Worm (Caenorhabditis elegans): Measurements from ENCODE around the gene C16C8.27.
"Not testable (repeated sequence)": the region's sequence is repeated elsewhere in the genome, so short reads cannot be mapped to it uniquely, and the experiment has no call there.

Gene C16C8.27

DNA sequence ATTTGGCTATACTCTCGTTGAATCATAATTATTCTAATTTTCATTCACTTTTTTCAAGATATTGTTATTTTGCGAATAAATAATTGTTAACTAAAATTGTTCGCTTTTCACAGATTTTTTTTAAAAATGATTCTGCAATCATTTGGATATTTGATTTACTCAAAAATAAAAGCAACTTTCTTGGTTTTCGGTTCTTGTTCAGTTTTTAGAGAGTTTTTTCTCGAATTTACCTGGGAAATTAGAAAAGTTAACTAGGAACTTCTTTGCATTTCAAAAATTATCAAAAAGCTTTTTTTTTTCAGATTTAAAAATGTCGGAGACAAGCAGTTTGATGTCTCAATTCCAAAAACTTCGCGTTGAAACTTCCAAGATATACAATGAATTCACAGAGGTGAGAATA is 5.2 kb downstream of the C16C8.27 start, which contains the start of the genes C16C8.20 and gldi-6:
TSS of gene C16C8.20 (plus strand) at position 301 of the 400 bp plus-strand sequence.
TSS of gene gldi-6 (plus strand) at position 301 of the 400 bp plus-strand sequence.
- TF ChIP-seq ztf-11 (tag; optimal IDR thresholded peaks at IDR 0.05) (no peak), ceh-82 (tag; optimal IDR thresholded peaks at IDR 0.05) (no peak)

DNA sequence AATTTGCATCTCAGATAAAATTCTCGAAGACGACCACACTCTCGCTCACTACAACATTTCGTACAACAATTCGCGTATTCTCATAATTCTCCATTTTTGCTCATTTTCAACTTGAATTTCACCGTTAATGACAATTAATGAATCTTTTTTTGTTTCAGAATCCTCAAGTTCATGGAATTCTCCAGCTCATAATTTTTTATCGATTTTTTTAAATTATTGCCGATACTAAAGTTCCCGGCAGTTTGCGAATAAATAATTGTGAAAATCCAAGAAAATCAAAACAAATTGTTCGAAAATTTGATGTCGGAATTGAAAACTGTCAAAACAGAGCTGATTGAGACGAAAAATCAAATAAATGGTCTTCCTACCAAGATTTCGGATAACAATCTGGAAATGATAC is 6.4 kb downstream of the C16C8.27 start, which contains the start of gene C16C8.21:
TSS of gene C16C8.21 (plus strand) at position 301 of the 400 bp plus-strand sequence.
- TF ChIP-seq F13H6.1 (tag; optimal IDR thresholded peaks at IDR 0.05) (no peak), ztf-4 (tag; optimal IDR thresholded peaks at IDR 0.05) (no peak), dmd-4 (tag; optimal IDR thresholded peaks at IDR 0.05) (no peak), aly-2 (tag; optimal IDR thresholded peaks at IDR 0.05) (no peak), ztf-11 (tag; optimal IDR thresholded peaks at IDR 0.05) (no peak), nhr-129 (tag; optimal IDR thresholded peaks at IDR 0.05) (no peak), lin-11 (tag; optimal IDR thresholded peaks at IDR 0.05) (no peak), nhr-25 (tag; optimal IDR thresholded peaks at IDR 0.05) (no peak), unc-55 (GFP tag; optimal IDR thresholded peaks at IDR 0.05) (no peak), mbf-1 (tag; optimal IDR thresholded peaks at IDR 0.05) (no peak), alr-1 (tag; optimal IDR thresholded peaks at IDR 0.05) (no peak)

DNA sequence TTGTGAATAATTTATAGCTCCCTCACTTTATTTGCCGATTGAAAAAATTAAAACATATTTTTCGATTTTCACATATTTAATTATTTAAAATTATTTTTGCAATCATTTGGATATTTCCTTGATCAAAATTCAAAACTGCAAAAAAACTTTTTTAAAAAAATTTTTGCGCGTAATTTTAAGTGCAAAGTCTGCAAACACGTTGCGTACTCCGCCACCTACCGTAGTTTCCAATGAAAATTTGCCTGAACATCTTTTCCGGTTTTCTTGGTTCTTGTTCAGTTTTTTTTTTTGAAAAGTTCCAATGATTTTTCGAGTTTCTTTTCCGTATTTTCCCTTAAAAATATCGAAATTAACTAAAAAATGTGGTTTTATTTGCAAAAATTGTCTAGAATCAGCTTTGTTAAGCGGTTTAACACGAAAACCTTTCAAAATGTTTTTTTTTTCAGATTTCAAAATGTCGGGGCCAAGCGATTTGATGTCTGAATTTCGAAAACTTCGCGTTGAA is 7.4 kb downstream of the C16C8.27 start, which contains the start of gene C16C8.25:
TSS of gene C16C8.25 (plus strand) at position 455 of the 505 bp plus-strand sequence.
- no peak for TF ChIP-seq nhr-6 (tag; optimal IDR thresholded peaks at IDR 0.05)
- no peak for TF ChIP-seq crh-2 (tag; optimal IDR thresholded peaks at IDR 0.05)

DNA sequence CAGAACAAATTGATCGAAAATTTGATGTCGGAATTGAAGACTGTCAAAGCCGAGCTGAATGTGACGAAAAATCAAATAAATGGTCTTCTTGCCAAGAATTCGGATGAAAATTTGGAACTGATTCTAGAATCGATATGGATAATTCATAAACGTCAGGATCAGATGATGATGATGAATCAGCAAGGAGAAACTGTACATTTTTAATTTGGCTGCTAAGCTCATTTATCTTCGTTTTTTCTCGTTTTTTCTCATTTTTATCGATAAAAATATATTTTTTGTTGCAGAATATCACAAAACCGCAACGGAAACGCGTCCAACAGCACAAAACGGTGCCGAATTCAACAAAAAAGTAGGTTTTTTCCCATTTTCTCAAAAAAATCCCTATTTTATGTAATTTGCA is 8.0 kb downstream of the C16C8.27 start, which contains the start of gene C16C8.14:
TSS of gene C16C8.14 (plus strand) at position 301 of the 400 bp plus-strand sequence.
- TF ChIP-seq ztf-1 (GFP tag; conservative IDR thresholded peaks at IDR 0.05); ama-1 (optimal IDR thresholded peaks at IDR 0.05); lin-39 (tag; optimal IDR thresholded peaks at IDR 0.05): not testable (repeated sequence)

DNA sequence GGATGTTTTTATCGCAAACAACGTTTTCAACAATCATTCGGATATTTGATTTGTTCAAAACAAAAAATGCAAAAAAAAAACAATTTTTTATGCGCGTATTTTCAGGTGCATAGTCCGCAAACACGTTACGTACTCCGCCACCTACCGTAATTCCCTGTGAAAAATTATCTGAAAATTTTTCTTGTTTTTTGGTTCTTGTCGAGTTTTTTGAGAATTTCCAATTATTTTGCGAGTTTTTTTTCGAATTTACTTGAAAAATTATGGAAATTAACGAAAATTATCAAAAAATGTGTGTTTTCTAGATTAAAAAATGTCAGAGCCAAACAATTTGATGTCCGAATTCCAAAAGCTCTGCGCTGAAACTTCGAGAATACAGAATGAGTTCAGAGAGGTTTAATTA is 10.9 kb downstream of the C16C8.27 start, which contains the start of gene C16C8.12:
TSS of gene C16C8.12 (plus strand) at position 301 of the 400 bp plus-strand sequence.
- TF ChIP-seq C34F6.9 (tag; optimal IDR thresholded peaks at IDR 0.05), result no peak
- no peak for TF ChIP-seq R02D3.7 (tag; optimal IDR thresholded peaks at IDR 0.05)
- TF ChIP-seq snpc-4 (tag; optimal IDR thresholded peaks at IDR 0.05), result no peak
- no peak for TF ChIP-seq sma-9 (GFP tag; optimal IDR thresholded peaks at IDR 0.05)
- no peak for TF ChIP-seq sma-9 (tag; optimal IDR thresholded peaks at IDR 0.05)
- TF ChIP-seq lsy-2 (tag; optimal IDR thresholded peaks at IDR 0.05), result no peak
- no peak for TF ChIP-seq unc-62 (GFP tag; optimal IDR thresholded peaks at IDR 0.05)
- no peak for TF ChIP-seq fos-1 (tag; optimal IDR thresholded peaks at IDR 0.05)
- no peak for TF ChIP-seq mbf-1 (tag; optimal IDR thresholded peaks at IDR 0.05)
- no peak for TF ChIP-seq sma-3 (GFP tag; optimal IDR thresholded peaks at IDR 0.05)
- no peak for TF ChIP-seq alr-1 (tag; optimal IDR thresholded peaks at IDR 0.05)
- TF ChIP-seq nhr-11 (tag; optimal IDR thresholded peaks at IDR 0.05), result no peak
- no peak for TF ChIP-seq nhr-25 (tag; optimal IDR thresholded peaks at IDR 0.05)
- no peak for TF ChIP-seq elt-3 (tag; optimal IDR thresholded peaks at IDR 0.05)
- no peak for TF ChIP-seq nhr-6 (tag; optimal IDR thresholded peaks at IDR 0.05)
- TF ChIP-seq Y55F3AM.14 (GFP tag; optimal IDR thresholded peaks at IDR 0.05), result no peak

DNA sequence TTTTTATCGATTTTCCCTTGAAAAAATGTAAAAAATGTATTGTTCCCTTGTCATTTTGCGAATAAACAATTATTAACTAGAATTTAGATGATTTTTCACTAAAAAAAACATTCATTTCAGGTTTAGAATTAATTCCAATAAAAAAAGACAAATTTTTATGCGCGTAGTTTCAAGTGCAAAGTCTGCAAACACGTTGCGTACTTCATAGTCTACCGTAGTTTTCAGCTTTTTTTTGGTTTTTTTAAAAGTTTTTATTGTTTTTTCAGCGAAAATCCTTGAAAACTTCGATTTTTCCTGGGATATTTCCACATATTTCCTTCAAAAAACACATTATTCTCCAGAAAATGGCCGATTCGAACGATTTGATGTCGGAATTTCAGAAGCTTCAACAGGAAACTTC is 12.0 kb downstream of the C16C8.27 start, which contains the start of gene C16C8.11:
TSS of gene C16C8.11 (plus strand) at position 188 of the 400 bp plus-strand sequence.
- TF ChIP-seq fos-1 (tag; optimal IDR thresholded peaks at IDR 0.05) (no peak), elt-1 (tag; optimal IDR thresholded peaks at IDR 0.05) (no peak), ztf-11 (tag; optimal IDR thresholded peaks at IDR 0.05) (no peak), nhr-6 (tag; optimal IDR thresholded peaks at IDR 0.05) (no peak), nhr-237 (tag; optimal IDR thresholded peaks at IDR 0.05) (no peak), crh-2 (tag; optimal IDR thresholded peaks at IDR 0.05) (no peak), lin-13 (GFP tag; optimal IDR thresholded peaks at IDR 0.05) (no peak), zag-1 (tag; optimal IDR thresholded peaks at IDR 0.05) (no peak), ztf-1 (GFP tag; conservative IDR thresholded peaks at IDR 0.05) (no peak), gmeb-1 (tag; optimal IDR thresholded peaks at IDR 0.05) (no peak)
